Worm (Caenorhabditis elegans): ENCODE measurements around the gene F56C9.3.

The F56C9.3 gene

DNA sequence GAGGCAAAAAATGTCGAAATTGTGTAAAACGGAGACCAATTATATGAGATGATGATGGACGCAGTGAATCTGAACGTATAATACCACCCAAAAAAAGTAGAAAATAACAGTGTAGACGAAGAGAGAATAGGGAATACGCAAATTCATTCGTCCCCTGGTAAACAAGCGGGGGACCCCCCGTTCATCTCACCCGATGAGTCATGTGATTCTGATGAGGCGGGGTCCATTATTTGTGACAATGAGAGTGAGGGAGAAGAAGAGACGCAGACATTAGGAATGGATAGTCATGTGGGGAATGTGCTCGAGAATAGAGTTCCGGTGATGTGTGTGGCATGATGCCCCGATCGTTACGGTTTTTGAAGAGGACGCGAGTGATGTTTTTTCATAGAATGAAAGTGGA lies 39.0 kb upstream of the F56C9.3 start (continued):
- TF ChIP-seq T23F11.4 (GFP tag; optimal IDR thresholded peaks at IDR 0.05) (no peak), ets-4 (tag; optimal IDR thresholded peaks at IDR 0.05) (no peak), mec-3 (tag; optimal IDR thresholded peaks at IDR 0.05; ENCODE audit: borderline replicate concordance) (no peak), hlh-15 (tag; optimal IDR thresholded peaks at IDR 0.05) (no peak), pha-4 (tag; optimal IDR thresholded peaks at IDR 0.05) (no peak), fkh-10 (GFP tag; optimal IDR thresholded peaks at IDR 0.05) (no peak), nfya-1 (tag; optimal IDR thresholded peaks at IDR 0.05) (peak; percentile 36), tbx-2 (tag; optimal IDR thresholded peaks at IDR 0.05) (peak; percentile 62), ceh-22 (tag; optimal IDR thresholded peaks at IDR 0.05) (no peak), pat-9 (tag; optimal IDR thresholded peaks at IDR 0.05) (no peak), ceh-48 (tag; optimal IDR thresholded peaks at IDR 0.05) (no peak), hlh-30 (tag; optimal IDR thresholded peaks at IDR 0.05; ENCODE audit: insufficient read depth) (peak; percentile 99), dve-1 (tag; optimal IDR thresholded peaks at IDR 0.05) (no peak), C08G9.2 (tag; optimal IDR thresholded peaks at IDR 0.05) (no peak), ref-2 (tag; optimal IDR thresholded peaks at IDR 0.05) (peak; percentile 52), C38D4.7 (GFP tag; optimal IDR thresholded peaks at IDR 0.05) (no peak), unc-86 (tag; optimal IDR thresholded peaks at IDR 0.05) (no peak), elt-4 (tag; optimal IDR thresholded peaks at IDR 0.05) (no peak), ceh-30 (tag; optimal IDR thresholded peaks at IDR 0.05) (no peak), dmd-4 (tag; optimal IDR thresholded peaks at IDR 0.05; ENCODE audit: borderline replicate concordance) (no peak), hlh-13 (GFP tag; optimal IDR thresholded peaks at IDR 0.05) (no peak), madf-2 (tag; optimal IDR thresholded peaks at IDR 0.05) (no peak), ceh-31 (tag; optimal IDR thresholded peaks at IDR 0.05) (peak; percentile 79), ceh-19 (GFP tag; optimal IDR thresholded peaks at IDR 0.05) (no peak), K02D7.2 (tag; optimal IDR thresholded peaks at IDR 0.05) (no peak), unc-3 (GFP tag; conservative IDR thresholded peaks at IDR 0.05) (no peak), unc-3 (tag; optimal IDR thresholded peaks at IDR 0.05) (no peak), ceh-9 (tag; optimal IDR thresholded peaks at IDR 0.05) (no peak), gmeb-2 (tag; optimal IDR thresholded peaks at IDR 0.05) (no peak), ceh-34 (tag; optimal IDR thresholded peaks at IDR 0.05) (peak; percentile 39), fax-1 (tag; optimal IDR thresholded peaks at IDR 0.05) (no peak)

DNA sequence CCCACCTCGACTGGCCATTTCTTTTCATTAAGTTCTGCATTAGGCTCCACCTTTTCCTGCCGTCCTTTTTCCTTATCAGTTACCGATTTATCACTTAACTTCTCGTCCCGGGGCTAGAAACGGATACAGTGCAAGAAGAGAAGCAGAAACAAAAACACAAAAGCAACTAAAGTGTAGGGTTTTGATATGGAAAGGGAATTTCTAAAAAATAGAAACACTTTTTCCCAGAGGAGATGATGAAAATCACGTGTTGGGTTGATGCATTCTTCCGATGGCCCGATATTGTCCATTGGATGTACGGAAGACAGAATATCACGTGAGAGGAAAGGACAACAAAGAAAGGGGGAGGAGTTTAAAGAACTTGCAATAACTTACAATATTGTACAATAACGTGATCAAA lies 38.3 kb upstream of the F56C9.3 start:
- peak; percentile 65 for TF ChIP-seq hlh-30 (tag; optimal IDR thresholded peaks at IDR 0.05; ENCODE audit: insufficient read depth)
- TF ChIP-seq lim-6 (tag; optimal IDR thresholded peaks at IDR 0.05) = no peak

ce11 chrIII:7273718-7274117 lies 37.4 kb upstream of the F56C9.3 start:
- TF ChIP-seq npax-4 (tag; optimal IDR thresholded peaks at IDR 0.05) = no peak
- TF ChIP-seq unc-3 (GFP tag; conservative IDR thresholded peaks at IDR 0.05) = no peak
- no peak for TF ChIP-seq unc-3 (tag; optimal IDR thresholded peaks at IDR 0.05)
- no peak for TF ChIP-seq eyg-1 (tag; optimal IDR thresholded peaks at IDR 0.05)
- TF ChIP-seq odd-2 (tag; optimal IDR thresholded peaks at IDR 0.05) = no peak
- TF ChIP-seq T23F11.4 (GFP tag; optimal IDR thresholded peaks at IDR 0.05) = no peak
- TF ChIP-seq tbx-7 (tag; optimal IDR thresholded peaks at IDR 0.05) = no peak
- no peak for TF ChIP-seq pha-4 (tag; optimal IDR thresholded peaks at IDR 0.05)
- TF ChIP-seq ceh-48 (tag; optimal IDR thresholded peaks at IDR 0.05) = no peak

DNA sequence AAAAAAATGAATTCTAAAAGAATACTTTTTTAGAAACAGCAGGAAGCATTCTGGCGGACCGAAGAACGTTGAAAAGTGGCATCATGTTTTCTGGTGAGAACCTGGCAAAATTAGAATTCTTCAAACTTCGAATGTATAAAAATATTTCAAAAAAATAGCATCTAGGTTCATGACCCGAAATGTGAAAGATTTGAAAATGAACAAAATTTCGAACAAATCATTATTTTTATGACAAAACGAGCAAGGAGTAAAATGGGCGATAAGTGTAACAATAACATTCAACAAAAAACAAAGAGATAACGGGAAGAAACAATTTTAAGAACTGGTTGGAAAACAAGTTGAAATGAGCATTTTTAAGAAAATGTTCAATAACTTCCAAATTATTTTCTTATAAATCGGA lies 35.8 kb upstream of the F56C9.3 start, which contains the start of gene psd-1:
TSS of gene psd-1 (minus strand) at position 101 of the 400 bp plus-strand sequence.
- no peak for TF ChIP-seq ref-2 (tag; optimal IDR thresholded peaks at IDR 0.05)
- TF ChIP-seq ceh-2 (tag; optimal IDR thresholded peaks at IDR 0.05) = no peak

All from whole organism, late embryonic.